Worm (Caenorhabditis elegans): ENCODE results near the gene pdf-1.

pdf-1 gene

ce11 chrIII:6931896-6932295 is 19.6 kb upstream of the pdf-1 start, which contains the start of gene byn-1 (continued):
- no peak for TF ChIP-seq ccch-3 (GFP tag; optimal IDR thresholded peaks at IDR 0.05)
- no peak for TF ChIP-seq unc-130 (GFP tag; optimal IDR thresholded peaks at IDR 0.05)
- no peak for TF ChIP-seq rpc-1 (optimal IDR thresholded peaks at IDR 0.05)
- TF ChIP-seq rpc-1 (tag; optimal IDR thresholded peaks at IDR 0.05) = no peak
- no peak; the same call in 1 of the 2 replicates for TF ChIP-seq hmg-1.2 (GFP tag; IDR thresholded peaks at IDR 0.05)
- no peak for TF ChIP-seq F22D6.2 (tag; optimal IDR thresholded peaks at IDR 0.05)
- 0 out of 2 replicates have a peak, but pooled peaks have one; percentile 50 for TF ChIP-seq Y53G8AR.9 (GFP tag; conservative IDR thresholded peaks at IDR 0.05)
- no peak for TF ChIP-seq F55B11.4 (tag; optimal IDR thresholded peaks at IDR 0.05; ENCODE audit: borderline replicate concordance, insufficient read depth)
- TF ChIP-seq egrh-3 (GFP tag; IDR thresholded peaks at IDR 0.05) = no peak
- no peak for TF ChIP-seq cebp-2 (GFP tag; IDR thresholded peaks at IDR 0.05)
- TF ChIP-seq F49E8.2 (tag; optimal IDR thresholded peaks at IDR 0.05; ENCODE audit: insufficient read depth) = peak; percentile 12
- TF ChIP-seq ztf-18 (tag; optimal IDR thresholded peaks at IDR 0.05) = no peak
- peak; percentile 35 for TF ChIP-seq tlf-1 (GFP tag; optimal IDR thresholded peaks at IDR 0.05)
- no peak for TF ChIP-seq F23B12.7 (tag; optimal IDR thresholded peaks at IDR 0.05; ENCODE audit: insufficient read depth)
- no peak for TF ChIP-seq cebp-1 (GFP tag; IDR thresholded peaks at IDR 0.05)
- TF ChIP-seq cebp-1 (tag; optimal IDR thresholded peaks at IDR 0.05) = peak; percentile 22
- TF ChIP-seq B0261.1 (tag; optimal IDR thresholded peaks at IDR 0.05) = no peak
- TF ChIP-seq dox-1 (GFP tag; IDR thresholded peaks at IDR 0.05) = no peak
- TF ChIP-seq ceh-40 (GFP tag; IDR thresholded peaks at IDR 0.05) = no peak
- TF ChIP-seq hmg-20 (GFP tag; IDR thresholded peaks at IDR 0.05) = no peak
- TF ChIP-seq F57C9.4 (tag; optimal IDR thresholded peaks at IDR 0.05) = no peak
- TF ChIP-seq D2030.7 (GFP tag; IDR thresholded peaks at IDR 0.05) = no peak
- peak; percentile 12 for TF ChIP-seq snpc-1.3 (tag; optimal IDR thresholded peaks at IDR 0.05; ENCODE audit: insufficient read depth)
- no peak for TF ChIP-seq nfyb-1 (GFP tag; IDR thresholded peaks at IDR 0.05)
- TF ChIP-seq ZK185.1 (tag; optimal IDR thresholded peaks at IDR 0.05; ENCODE audit: poor library complexity, severe bottlenecking) = no peak
- TF ChIP-seq chd-7 (tag; optimal IDR thresholded peaks at IDR 0.05) = no peak
- peak; percentile 5 for TF ChIP-seq repo-1 (tag; optimal IDR thresholded peaks at IDR 0.05)
- TF ChIP-seq C06A6.2 (GFP tag; conservative IDR thresholded peaks at IDR 0.05) = no peak
- TF ChIP-seq lag-1 (GFP tag; IDR thresholded peaks at IDR 0.05) = no peak
- no peak for TF ChIP-seq ztf-6 (GFP tag; IDR thresholded peaks at IDR 0.05)
- TF ChIP-seq F52B5.7 (tag; optimal IDR thresholded peaks at IDR 0.05) = no peak

ce11 chrIII:6929558-6930167 is 17.4 kb upstream of the pdf-1 start, which contains the start of gene inf-1:
inf-1 (plus strand) TSS chrIII:6930134.
- no peak for TF ChIP-seq F49E8.2 (tag; optimal IDR thresholded peaks at IDR 0.05; ENCODE audit: insufficient read depth)
- peak; percentile 74 for TF ChIP-seq F33H1.4 (GFP tag; IDR thresholded peaks at IDR 0.05)
- TF ChIP-seq snpc-1.1 (tag; optimal IDR thresholded peaks at IDR 0.05; ENCODE audit: insufficient read depth) = peak; percentile 5
- peak; percentile 36 for TF ChIP-seq efl-1 (GFP tag; optimal IDR thresholded peaks at IDR 0.05)
- TF ChIP-seq K12H6.12 (tag; optimal IDR thresholded peaks at IDR 0.05) = no peak
- peak; percentile 18 for TF ChIP-seq lin-54 (GFP tag; optimal IDR thresholded peaks at IDR 0.05)
- TF ChIP-seq snpc-3.4 (tag; optimal IDR thresholded peaks at IDR 0.05) = peak; percentile 9
- no peak for TF ChIP-seq lir-1 (GFP tag; conservative IDR thresholded peaks at IDR 0.05)
- peak; percentile 51 for TF ChIP-seq F23B12.7 (tag; optimal IDR thresholded peaks at IDR 0.05; ENCODE audit: insufficient read depth)
- peak; percentile 28 for TF ChIP-seq snpc-1.3 (tag; optimal IDR thresholded peaks at IDR 0.05; ENCODE audit: insufficient read depth)
- peak; percentile 77 for TF ChIP-seq mcd-1 (GFP tag; IDR thresholded peaks at IDR 0.05)
- TF ChIP-seq dpl-1 (GFP tag; optimal IDR thresholded peaks at IDR 0.05) = peak; percentile 46
- TF ChIP-seq Y67H2A.10 (GFP tag; conservative IDR thresholded peaks at IDR 0.05) = no peak
- peak; percentile 68; the same call in 1 of the 2 replicates for TF ChIP-seq cebp-1 (GFP tag; IDR thresholded peaks at IDR 0.05)
- TF ChIP-seq cebp-1 (tag; optimal IDR thresholded peaks at IDR 0.05) = peak; percentile 95

Measured in whole organism, young adult.